Fruit fly (Drosophila melanogaster) whole organism, embryonic: ENCODE data around the gene Gclc.
A peak's percentile ranks its signal among the peaks of the same experiment; 100 is the strongest.

Experiments
- Adf1 ChIP-seq: fragments of 200-800 bp; sonication (Bioruptor generic); IDR thresholded peaks from 2 replicates; pipeline ENCODE4 v1.3.6; 2022; ENCODE audit warnings: missing biosample characterization, missing genetic modification characterization
- Asciz ChIP-seq: fragments of 200-800 bp; sonication (Bioruptor generic); optimal IDR thresholded peaks from 2 replicates; lab custom pipeline; 2017; ENCODE audit warnings: missing biosample characterization, mild to moderate bottlenecking, missing genetic modification characterization, missing genetic modification reagents
- Atf-2 ChIP-seq: fragments of 200-800 bp; sonication (Bioruptor generic); optimal IDR thresholded peaks from 2 replicates; lab custom pipeline; 2016; ENCODE audit warnings: missing biosample characterization, missing genetic modification characterization
- C15 ChIP-seq: fragments of 200-800 bp; sonication (Bioruptor generic); IDR thresholded peaks from 3 replicates; pipeline ENCODE4 v1.3.6; 2022; ENCODE audit warnings: missing biosample characterization, missing genetic modification characterization
- CG10366 ChIP-seq: fragments of 200-800 bp; sonication (Bioruptor generic); IDR thresholded peaks from 2 replicates; pipeline ENCODE4 v1.3.6; 2022; ENCODE audit warnings: missing biosample characterization, missing genetic modification characterization
- CG11093 ChIP-seq: fragments of 200-800 bp; sonication (Bioruptor generic); IDR thresholded peaks from 3 replicates; pipeline ENCODE4 v1.3.6; 2022; ENCODE audit warnings: missing biosample characterization, missing genetic modification characterization
- CG1233 ChIP-seq: fragments of 200-800 bp; sonication (Bioruptor generic); optimal IDR thresholded peaks from 4 replicates; lab custom pipeline; 2018; ENCODE audit warnings: missing biosample characterization, mild to moderate bottlenecking, missing genetic modification characterization
- CG12769 ChIP-seq: fragments of 200-800 bp; sonication (Bioruptor generic); optimal IDR thresholded peaks from 2 replicates; lab custom pipeline; 2019; ENCODE audit warnings: missing biosample characterization, mild to moderate bottlenecking, missing genetic modification characterization, moderate library complexity
- CG13775 ChIP-seq: fragments of 200-800 bp; sonication (Bioruptor generic); optimal IDR thresholded peaks from 3 replicates; lab custom pipeline; 2017; ENCODE audit warnings: missing biosample characterization, mild to moderate bottlenecking, missing genetic modification characterization
- CG13894 ChIP-seq: fragments of 200-800 bp; sonication (Bioruptor generic); optimal IDR thresholded peaks from 3 replicates; lab custom pipeline; 2018; ENCODE audit warnings: missing biosample characterization, mild to moderate bottlenecking, missing genetic modification characterization, moderate library complexity
- CG14860 ChIP-seq: fragments of 200-800 bp; sonication (Bioruptor generic); IDR thresholded peaks from 3 replicates; pipeline ENCODE4 v1.3.6; 2022; ENCODE audit warnings: missing biosample characterization, missing genetic modification characterization; ENCODE audit not compliant: partially characterized antibody
- CG18011 ChIP-seq: fragments of 200-800 bp; sonication (Bioruptor generic); optimal IDR thresholded peaks from 2 replicates; lab custom pipeline; 2017; ENCODE audit warnings: missing biosample characterization, missing genetic modification characterization, mild to moderate bottlenecking, moderate library complexity, missing genotype
- CG18476 ChIP-seq: fragments of 200-800 bp; sonication (Bioruptor generic); optimal IDR thresholded peaks from 2 replicates; lab custom pipeline; 2016; ENCODE audit warnings: missing biosample characterization, mild to moderate bottlenecking, missing genetic modification characterization
- CG3065 ChIP-seq: fragments of 200-800 bp; sonication (Bioruptor generic); optimal IDR thresholded peaks from 2 replicates; lab custom pipeline; 2016; ENCODE audit warnings: missing biosample characterization, missing genetic modification characterization
- CG31224 ChIP-seq: fragments of 200-800 bp; sonication (Bioruptor generic); IDR thresholded peaks from 2 replicates; pipeline ENCODE4 v1.3.6; 2022; ENCODE audit warnings: missing biosample characterization, missing genetic modification characterization
- CG34376 ChIP-seq: fragments of 200-800 bp; sonication (Bioruptor generic); optimal IDR thresholded peaks from 2 replicates; lab custom pipeline; 2018; ENCODE audit warnings: missing biosample characterization, mild to moderate bottlenecking, missing genetic modification characterization
- CG4404 ChIP-seq: fragments of 200-800 bp; sonication (Bioruptor generic); IDR thresholded peaks from 2 replicates; pipeline ENCODE4 v1.3.6; 2022; ENCODE audit warnings: missing biosample characterization, missing genetic modification characterization
- CG8359 ChIP-seq: fragments of 200-800 bp; sonication (Bioruptor generic); optimal IDR thresholded peaks from 2 replicates; lab custom pipeline; 2017; ENCODE audit warnings: missing biosample characterization, mild to moderate bottlenecking, missing genetic modification characterization, borderline replicate concordance
- CG8924 ChIP-seq: fragments of 200-800 bp; optimal IDR thresholded peaks from 3 replicates; lab custom pipeline; 2019; ENCODE audit warnings: missing biosample characterization, mild to moderate bottlenecking, missing genetic modification characterization, moderate library complexity
- CG9215 ChIP-seq: fragments of 200-800 bp; sonication (Bioruptor generic); IDR thresholded peaks from 2 replicates; pipeline ENCODE4 v1.3.6; 2022; ENCODE audit warnings: missing biosample characterization, missing genetic modification characterization
- CG9727 ChIP-seq: fragments of 200-800 bp; sonication (Bioruptor generic); optimal IDR thresholded peaks from 3 replicates; lab custom pipeline; 2017; ENCODE audit warnings: missing biosample characterization, mild to moderate bottlenecking, missing genetic modification characterization
- CG9876 ChIP-seq: fragments of 200-800 bp; sonication (Bioruptor generic); optimal IDR thresholded peaks from 2 replicates; lab custom pipeline; 2016; ENCODE audit warnings: missing biosample characterization, missing genetic modification characterization
- CTCF ChIP-seq: fragments of 200-800 bp; sonication (Bioruptor generic); optimal IDR thresholded peaks from 2 replicates; lab custom pipeline; 2017; ENCODE audit warnings: missing biosample characterization, mild to moderate bottlenecking, missing genetic modification characterization, moderate library complexity
- Dbx ChIP-seq: fragments of 200-800 bp; sonication (Bioruptor generic); IDR thresholded peaks from 3 replicates; pipeline ENCODE4 v1.3.6; 2022; ENCODE audit warnings: missing biosample characterization, missing genetic modification characterization
- Ets97D ChIP-seq: fragments of 200-800 bp; sonication (Bioruptor generic); optimal IDR thresholded peaks from 3 replicates; lab custom pipeline; 2016; ENCODE audit warnings: missing biosample characterization, missing genetic modification characterization
- HLH3B ChIP-seq: fragments of 200-800 bp; sonication (Bioruptor generic); IDR thresholded peaks from 2 replicates; pipeline ENCODE4 v1.3.6; 2022; ENCODE audit warnings: missing biosample characterization, missing genetic modification characterization
- Hr78 ChIP-seq, 2 experiments: fragments of 200-800 bp in 1 of 2; fragments of >200 bp in 1 of 2; sonication (Bioruptor generic) in 1 of 2; optimal IDR thresholded peaks; 2 replicates each; lab custom pipeline; 2017 to 2019; ENCODE audit warnings: missing biosample characterization in 2 of 2, missing genetic modification characterization in 2 of 2, mild to moderate bottlenecking in 1 of 2, moderate library complexity in 1 of 2
- Jarid2 ChIP-seq: fragments of 200-800 bp; sonication (Bioruptor generic); optimal IDR thresholded peaks from 3 replicates; lab custom pipeline; 2017; ENCODE audit warnings: mild to moderate bottlenecking, missing biosample characterization, missing genetic modification reagents, missing genetic modification characterization
- Max ChIP-seq: fragments of 200-800 bp; sonication (Bioruptor generic); optimal IDR thresholded peaks from 2 replicates; lab custom pipeline; 2016; ENCODE audit warnings: missing biosample characterization, mild to moderate bottlenecking, missing genetic modification characterization
- Mes4 ChIP-seq: fragments of 200-800 bp; sonication (Bioruptor generic); optimal IDR thresholded peaks from 2 replicates; lab custom pipeline; 2016; ENCODE audit warnings: missing biosample characterization, missing genetic modification characterization
- PHDP ChIP-seq: fragments of 200-800 bp; sonication (Bioruptor generic); optimal IDR thresholded peaks from 3 replicates; lab custom pipeline; 2018; ENCODE audit warnings: missing biosample characterization, mild to moderate bottlenecking, missing genetic modification characterization, moderate library complexity
- Sin3A ChIP-seq: fragments of >200 bp; optimal IDR thresholded peaks from 2 replicates; lab custom pipeline; 2018
- Taf1 ChIP-seq: fragments of 200-800 bp; sonication (Bioruptor generic); IDR thresholded peaks from 2 replicates; pipeline ENCODE4 v1.3.6; 2022; ENCODE audit warnings: missing biosample characterization, missing genetic modification characterization
- Tbp ChIP-seq: fragments of >200 bp; optimal IDR thresholded peaks from 2 replicates; lab custom pipeline; 2018; ENCODE audit warnings: missing biosample characterization, missing genetic modification characterization
- caup ChIP-seq: fragments of 200-800 bp; sonication (Bioruptor generic); optimal IDR thresholded peaks from 3 replicates; lab custom pipeline; 2017; ENCODE audit warnings: missing biosample characterization, mild to moderate bottlenecking, missing genetic modification characterization, moderate library complexity; ENCODE audit not compliant: severe bottlenecking
- ci ChIP-seq: fragments of 200-800 bp; sonication (Bioruptor generic); IDR thresholded peaks from 3 replicates; pipeline ENCODE4 v1.3.6; 2022; ENCODE audit warnings: missing biosample characterization, missing genetic modification characterization
- corto ChIP-seq: fragments of 200-800 bp; sonication (Bioruptor generic); optimal IDR thresholded peaks from 2 replicates; lab custom pipeline; 2016; ENCODE audit warnings: missing biosample characterization, mild to moderate bottlenecking, missing genetic modification characterization, moderate library complexity
- dimm ChIP-seq: fragments of 200-800 bp; sonication (Bioruptor generic); IDR thresholded peaks from 2 replicates; pipeline ENCODE4 v1.3.6; 2022; ENCODE audit warnings: missing biosample characterization, missing genetic modification characterization
- emc ChIP-seq: fragments of 200-800 bp; sonication (Bioruptor generic); optimal IDR thresholded peaks from 2 replicates; lab custom pipeline; 2016; ENCODE audit warnings: missing biosample characterization, missing genetic modification characterization
- exex ChIP-seq: fragments of 200-800 bp; sonication (Bioruptor generic); optimal IDR thresholded peaks from 4 replicates; lab custom pipeline; 2018; ENCODE audit warnings: missing biosample characterization, mild to moderate bottlenecking, missing genetic modification characterization, moderate library complexity
- fd96Cb ChIP-seq: fragments of 200-800 bp; sonication (Bioruptor generic); optimal IDR thresholded peaks from 2 replicates; lab custom pipeline; 2018; ENCODE audit warnings: missing biosample characterization, mild to moderate bottlenecking, missing genetic modification characterization, moderate library complexity
- gt ChIP-seq: fragments of 200-800 bp; sonication (Bioruptor generic); IDR thresholded peaks from 2 replicates; pipeline ENCODE4 v1.3.6; 2022; ENCODE audit warnings: missing biosample characterization, missing genetic modification characterization
- lbe ChIP-seq: fragments of 200-800 bp; sonication (Bioruptor generic); optimal IDR thresholded peaks from 2 replicates; lab custom pipeline; 2016; ENCODE audit warnings: missing biosample characterization, mild to moderate bottlenecking, missing genetic modification characterization
- nerfin-2 ChIP-seq: fragments of 200-800 bp; sonication (Bioruptor generic); IDR thresholded peaks from 2 replicates; pipeline ENCODE4 v1.3.6; 2022; ENCODE audit warnings: missing biosample characterization, missing genetic modification characterization; ENCODE audit not compliant: partially characterized antibody
- org-1 ChIP-seq: fragments of 200-800 bp; sonication (Bioruptor generic); optimal IDR thresholded peaks from 2 replicates; lab custom pipeline; 2017; ENCODE audit warnings: missing biosample characterization, missing genetic modification characterization
- pzg ChIP-seq: fragments of 200-800 bp; sonication (Bioruptor generic); optimal IDR thresholded peaks from 3 replicates; lab custom pipeline; 2018; ENCODE audit warnings: missing biosample characterization, mild to moderate bottlenecking, missing genetic modification characterization, moderate library complexity
- ro ChIP-seq: fragments of 200-800 bp; sonication (Bioruptor generic); IDR thresholded peaks from 2 replicates; pipeline ENCODE4 v1.3.6; 2022; ENCODE audit warnings: missing biosample characterization, missing genetic modification characterization
- schlank ChIP-seq: fragments of 200-800 bp; sonication (Bioruptor generic); optimal IDR thresholded peaks from 2 replicates; lab custom pipeline; 2018; ENCODE audit warnings: missing biosample characterization, mild to moderate bottlenecking, missing genetic modification characterization
- tgo ChIP-seq: fragments of 200-800 bp; sonication (Bioruptor generic); IDR thresholded peaks from 3 replicates; pipeline ENCODE4 v1.3.6; 2022; ENCODE audit warnings: missing biosample characterization, missing genetic modification characterization
- trem ChIP-seq: fragments of 200-800 bp; optimal IDR thresholded peaks from 3 replicates; lab custom pipeline; 2019; ENCODE audit warnings: missing biosample characterization, mild to moderate bottlenecking, missing genetic modification characterization, moderate library complexity
- usp ChIP-seq: fragments of >200 bp; optimal IDR thresholded peaks from 2 replicates; lab custom pipeline; 2017; ENCODE audit warnings: missing biosample characterization, missing genetic modification characterization
- vnd ChIP-seq: fragments of 200-800 bp; sonication (Bioruptor generic); IDR thresholded peaks from 3 replicates; pipeline ENCODE4 v1.3.6; 2022; ENCODE audit warnings: missing biosample characterization, missing genetic modification characterization; ENCODE audit not compliant: partially characterized antibody

The Gclc gene

DNA sequence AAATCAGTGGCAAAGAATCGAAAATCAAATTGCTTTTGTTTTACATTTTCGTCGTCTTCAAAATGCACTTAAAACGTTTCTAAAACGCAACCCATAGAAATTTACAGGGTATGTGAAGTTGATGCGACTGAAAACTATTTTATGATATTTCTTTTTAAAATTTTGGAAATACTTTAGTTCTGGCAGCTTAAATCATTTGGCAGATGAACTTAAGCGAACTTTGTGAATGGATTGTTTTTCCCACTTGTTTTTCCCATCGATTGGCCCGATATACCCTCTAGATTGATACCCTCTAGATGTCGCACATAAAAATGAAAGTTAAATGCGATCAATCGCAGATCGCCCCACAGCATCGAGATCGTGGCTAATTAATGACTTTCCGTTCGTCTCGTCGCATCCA lies 10.2 kb upstream of the Gclc start (continued):
- no peak for TF ChIP-seq Jarid2 (GFP tag; lab: Kevin White, UChicago)
- TF ChIP-seq schlank (tag; lab: Kevin White, UChicago): no peak
- no peak for TF ChIP-seq CG18011 (GFP tag; lab: Kevin White, UChicago)
- TF ChIP-seq lbe (GFP tag; lab: Kevin White, UChicago): no peak
- no peak for TF ChIP-seq CTCF (GFP tag; lab: Kevin White, UChicago)
- TF ChIP-seq exex (tag; lab: Kevin White, UChicago): no peak
- TF ChIP-seq CG10366 (GFP tag; lab: Robert Waterston, UW): peak; percentile 54; the same call in 1 of the 2 replicates
- peak; percentile 18 for TF ChIP-seq Max (GFP tag; lab: Kevin White, UChicago)
- peak; percentile 74 for TF ChIP-seq HLH3B (GFP tag; lab: Robert Waterston, UW)
- no peak for TF ChIP-seq CG9876
- peak; percentile 89 for TF ChIP-seq ci (GFP tag; lab: Robert Waterston, UW)
- no peak for TF ChIP-seq Dbx (GFP tag; lab: Robert Waterston, UW)
- TF ChIP-seq Tbp (GFP tag; lab: Kevin White, UChicago): no peak
- no peak for TF ChIP-seq Taf1 (GFP tag; lab: Robert Waterston, UW)
- no peak for TF ChIP-seq CG11093 (GFP tag; lab: Robert Waterston, UW)
- peak; percentile 45; the same call in 1 of the 3 replicates for TF ChIP-seq tgo (GFP tag; lab: Robert Waterston, UW)
- no peak for TF ChIP-seq CG8359 (GFP tag; lab: Kevin White, UChicago)
- no peak for TF ChIP-seq C15 (GFP tag; lab: Robert Waterston, UW)
- peak; percentile 33 for TF ChIP-seq CG13775 (GFP tag; lab: Kevin White, UChicago)
- no peak for TF ChIP-seq emc (GFP tag; lab: Kevin White, UChicago)
- TF ChIP-seq pzg (GFP tag; lab: Kevin White, UChicago): no peak
- no peak for TF ChIP-seq CG34376 (GFP tag; lab: Kevin White, UChicago)
- peak; percentile 15 for TF ChIP-seq org-1 (GFP tag; lab: Kevin White, UChicago)
- TF ChIP-seq CG18476 (GFP tag; lab: Kevin White, UChicago): peak; percentile 57
- TF ChIP-seq corto (GFP tag; lab: Kevin White, UChicago): no peak
- TF ChIP-seq Sin3A (lab: Kevin White, UChicago): no peak
- peak; percentile 67 for TF ChIP-seq CG8924 (tag; lab: Kevin White, UChicago)
- TF ChIP-seq CG4404 (GFP tag; lab: Robert Waterston, UW): peak; percentile 35; the same call in 1 of the 2 replicates
- TF ChIP-seq nerfin-2 (GFP tag; lab: Robert Waterston, UW): no peak
- TF ChIP-seq Ets97D (GFP tag; lab: Kevin White, UChicago): no peak
- TF ChIP-seq dimm: peak; percentile 41; the same call in 1 of the 2 replicates
- no peak for TF ChIP-seq caup (GFP tag; lab: Kevin White, UChicago)
- TF ChIP-seq fd96Cb (tag; lab: Kevin White, UChicago): peak; percentile 82
- no peak for TF ChIP-seq Adf1 (GFP tag; lab: Robert Waterston, UW)
- peak; percentile 50 for TF ChIP-seq CG9727
- no peak for TF ChIP-seq ro (GFP tag; lab: Robert Waterston, UW)
- TF ChIP-seq usp: no peak
- no peak for TF ChIP-seq CG31224 (GFP tag; lab: Robert Waterston, UW)
- no peak for TF ChIP-seq CG9215 (GFP tag; lab: Robert Waterston, UW)
- TF ChIP-seq CG3065 (GFP tag; lab: Kevin White, UChicago): no peak
- no peak for TF ChIP-seq vnd
- peak; percentile 59 for TF ChIP-seq Mes4 (GFP tag; lab: Kevin White, UChicago)
- TF ChIP-seq PHDP: peak; percentile 46
- peak; percentile 40 for TF ChIP-seq trem (tag; lab: Kevin White, UChicago)
- TF ChIP-seq gt (GFP tag; lab: Robert Waterston, UW): 0 out of 2 replicates have a peak, but pooled peaks have one; percentile 54
- TF ChIP-seq CG14860 (GFP tag; lab: Robert Waterston, UW): no peak
- peak; percentile 32 for TF ChIP-seq CG12769 (tag; lab: Kevin White, UChicago)
- peak; percentile 19 for TF ChIP-seq CG1233 (GFP tag; lab: Kevin White, UChicago)
- TF ChIP-seq Asciz (GFP tag; lab: Kevin White, UChicago): peak; percentile 49
- no peak for TF ChIP-seq CG13894 (tag; lab: Kevin White, UChicago)
- no peak for TF ChIP-seq Hr78 (GFP tag; optimal IDR thresholded peaks at IDR 0.05; lab: Kevin White, UChicago)
- TF ChIP-seq Atf-2 (GFP tag; lab: Kevin White, UChicago): no peak
